Worm (Caenorhabditis elegans) whole organism, midembryonic: ENCODE measurements around the gene C46H3.1.

Experiments used
- T22C8.4 ChIP-seq: fragments of 200-800 bp; sonication (Bioruptor generic); IDR thresholded peaks from 2 replicates; pipeline ENCODE4 v1.3.6; 2022; ENCODE audit warnings: missing genetic modification characterization, missing compliant biosample characterization
- klf-2 ChIP-seq: fragments of 200-800 bp; sonication (Bioruptor generic); conservative IDR thresholded peaks from 2 replicates; pipeline ENCODE4 v1.3.6; 2022; ENCODE audit warnings: missing genetic modification reagents, missing genetic modification characterization, missing compliant biosample characterization
- ref-1 ChIP-seq: fragments of 200-800 bp; sonication (Bioruptor generic); conservative IDR thresholded peaks from 2 replicates; pipeline ENCODE4 v1.3.6; 2022; ENCODE audit warnings: missing genetic modification reagents, missing genetic modification characterization, missing compliant biosample characterization

DNA sequence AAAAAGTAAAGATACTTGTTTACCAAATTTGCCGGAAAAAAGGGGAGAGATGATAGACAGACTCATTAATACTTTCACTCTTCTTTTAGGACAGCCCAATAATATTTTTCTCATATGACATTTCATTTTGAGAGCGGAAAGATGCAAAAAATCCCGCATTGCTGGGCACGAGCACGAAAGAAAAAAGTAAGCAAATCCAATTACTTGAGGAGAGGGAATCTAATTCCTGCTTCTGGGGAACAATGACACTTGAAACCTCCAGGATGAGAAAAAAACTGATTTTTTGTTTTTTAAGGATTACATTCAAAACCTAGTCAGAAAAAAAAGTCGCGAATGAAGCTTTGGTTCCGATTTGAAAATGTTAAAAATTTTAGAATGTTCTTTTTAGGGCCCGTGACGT, 7.6 kb downstream of the C46H3.1 start:
- TF ChIP-seq T22C8.4 (GFP tag; lab: Robert Waterston, UW) (no peak), klf-2 (GFP tag; lab: Robert Waterston, UW) (no peak), ref-1 (no peak)
